Fruit fly (Drosophila melanogaster) whole organism, embryonic: ENCODE data around the gene Acp63F.

Source experiments
- Atf-2 ChIP-seq: fragments of 200-800 bp; sonication (Bioruptor generic); optimal IDR thresholded peaks from 2 replicates; lab custom pipeline; 2016; ENCODE audit warnings: missing biosample characterization, missing genetic modification characterization
- Bteb2 ChIP-seq: fragments of 200-800 bp; sonication (Bioruptor generic); optimal IDR thresholded peaks from 2 replicates; lab custom pipeline; 2016; ENCODE audit warnings: missing biosample characterization, missing genetic modification characterization
- CG10209 ChIP-seq: fragments of 200-800 bp; sonication (Bioruptor generic); optimal IDR thresholded peaks from 3 replicates; lab custom pipeline; 2017; ENCODE audit warnings: missing biosample characterization, mild to moderate bottlenecking, missing genetic modification characterization, missing genetic modification reagents
- CG10267 ChIP-seq: fragments of 200-800 bp; sonication (Bioruptor generic); optimal IDR thresholded peaks from 2 replicates; lab custom pipeline; 2018; ENCODE audit warnings: missing biosample characterization, mild to moderate bottlenecking, missing genetic modification characterization, moderate library complexity
- CG10274 ChIP-seq: fragments of 200-800 bp; sonication (Bioruptor generic); optimal IDR thresholded peaks from 3 replicates; lab custom pipeline; 2017; ENCODE audit warnings: missing biosample characterization, mild to moderate bottlenecking, missing genetic modification characterization
- CG10321 ChIP-seq: fragments of 200-800 bp; sonication (Bioruptor generic); IDR thresholded peaks from 2 replicates; pipeline ENCODE4 v1.3.6; 2022; ENCODE audit warnings: missing biosample characterization, missing genetic modification characterization
- CG12104 ChIP-seq: fragments of 200-800 bp; sonication (Bioruptor generic); optimal IDR thresholded peaks from 3 replicates; lab custom pipeline; 2016; ENCODE audit warnings: missing biosample characterization, missing genetic modification characterization
- CG13424 ChIP-seq: fragments of 200-800 bp; sonication (Bioruptor generic); optimal IDR thresholded peaks from 2 replicates; lab custom pipeline; 2019; ENCODE audit warnings: missing biosample characterization, mild to moderate bottlenecking, missing genetic modification characterization, moderate library complexity
- CG15514 ChIP-seq: fragments of 200-800 bp; sonication (Bioruptor generic); optimal IDR thresholded peaks from 3 replicates; lab custom pipeline; 2017; ENCODE audit warnings: missing biosample characterization, missing genetic modification characterization, mild to moderate bottlenecking, moderate library complexity, missing genetic modification reagents
- CG18011 ChIP-seq: fragments of 200-800 bp; sonication (Bioruptor generic); optimal IDR thresholded peaks from 2 replicates; lab custom pipeline; 2017; ENCODE audit warnings: missing biosample characterization, missing genetic modification characterization, mild to moderate bottlenecking, moderate library complexity, missing genotype
- CG18599 ChIP-seq: fragments of 200-800 bp; sonication (Bioruptor generic); optimal IDR thresholded peaks from 3 replicates; lab custom pipeline; 2017; ENCODE audit warnings: missing biosample characterization, missing genetic modification characterization, mild to moderate bottlenecking, moderate library complexity, missing genetic modification reagents
- CG4617 ChIP-seq: fragments of 200-800 bp; sonication (Bioruptor generic); optimal IDR thresholded peaks from 3 replicates; lab custom pipeline; 2016; ENCODE audit warnings: missing biosample characterization, missing genetic modification characterization, borderline replicate concordance
- CG5953 ChIP-seq: fragments of 200-800 bp; sonication (Bioruptor generic); IDR thresholded peaks from 2 replicates; pipeline ENCODE4 v1.3.6; 2022; ENCODE audit warnings: missing biosample characterization, missing genetic modification characterization
- CG7786 ChIP-seq: fragments of 200-800 bp; sonication (Bioruptor generic); optimal IDR thresholded peaks from 2 replicates; lab custom pipeline; 2016; ENCODE audit warnings: missing biosample characterization, missing genetic modification characterization
- CG8281 ChIP-seq: fragments of 200-800 bp; sonication (Bioruptor generic); optimal IDR thresholded peaks from 2 replicates; lab custom pipeline; 2018; ENCODE audit warnings: missing biosample characterization, mild to moderate bottlenecking, missing genetic modification characterization, moderate library complexity
- CG9817 ChIP-seq: fragments of 200-800 bp; sonication (Bioruptor generic); optimal IDR thresholded peaks from 2 replicates; lab custom pipeline; 2018; ENCODE audit warnings: missing biosample characterization, mild to moderate bottlenecking, missing genetic modification characterization, moderate library complexity
- CrebB ChIP-seq: fragments of 200-800 bp; sonication (Bioruptor generic); optimal IDR thresholded peaks from 3 replicates; lab custom pipeline; 2018; ENCODE audit warnings: missing biosample characterization, mild to moderate bottlenecking, missing genetic modification characterization
- D19A ChIP-seq: fragments of 200-800 bp; optimal IDR thresholded peaks from 3 replicates; lab custom pipeline; 2019; ENCODE audit warnings: missing biosample characterization, mild to moderate bottlenecking, missing genetic modification characterization, moderate library complexity
- E2f1 ChIP-seq: fragments of 200-800 bp; sonication (Bioruptor generic); IDR thresholded peaks from 2 replicates; pipeline ENCODE4 v1.3.6; 2022; ENCODE audit warnings: missing biosample characterization, missing genetic modification characterization
- E2f2 ChIP-seq: fragments of 200-800 bp; sonication (Bioruptor generic); IDR thresholded peaks from 2 replicates; pipeline ENCODE4 v1.3.6; 2022; ENCODE audit warnings: missing biosample characterization, missing genetic modification characterization
- Ets97D ChIP-seq: fragments of 200-800 bp; sonication (Bioruptor generic); optimal IDR thresholded peaks from 3 replicates; lab custom pipeline; 2016; ENCODE audit warnings: missing biosample characterization, missing genetic modification characterization
- Fer1 ChIP-seq: fragments of 200-800 bp; sonication (Bioruptor generic); optimal IDR thresholded peaks from 2 replicates; lab custom pipeline; 2017; ENCODE audit warnings: missing biosample characterization, mild to moderate bottlenecking, missing genetic modification characterization
- Hmr ChIP-seq: fragments of 200-800 bp; sonication (Bioruptor generic); optimal IDR thresholded peaks from 3 replicates; lab custom pipeline; 2017; ENCODE audit warnings: mild to moderate bottlenecking, missing biosample characterization, missing genetic modification reagents, missing genetic modification characterization
- Hr78 ChIP-seq, 2 experiments: fragments of 200-800 bp in 1 of 2; fragments of >200 bp in 1 of 2; sonication (Bioruptor generic) in 1 of 2; optimal IDR thresholded peaks; 2 replicates each; lab custom pipeline; 2017 to 2019; ENCODE audit warnings: missing biosample characterization in 2 of 2, missing genetic modification characterization in 2 of 2, mild to moderate bottlenecking in 1 of 2, moderate library complexity in 1 of 2
- Mad ChIP-seq: fragments of 200-800 bp; sonication (Bioruptor generic); optimal IDR thresholded peaks from 2 replicates; lab custom pipeline; 2016; ENCODE audit warnings: missing biosample characterization, missing genetic modification characterization
- Oli ChIP-seq: fragments of 200-800 bp; sonication (Bioruptor generic); optimal IDR thresholded peaks from 2 replicates; lab custom pipeline; 2018; ENCODE audit warnings: missing biosample characterization, mild to moderate bottlenecking, missing genetic modification characterization, moderate library complexity
- Rfx ChIP-seq: fragments of 200-800 bp; sonication (Bioruptor generic); IDR thresholded peaks from 2 replicates; pipeline ENCODE4 v1.3.6; 2022; ENCODE audit warnings: missing biosample characterization, missing genetic modification characterization
- Sox102F ChIP-seq: fragments of 200-800 bp; sonication (Bioruptor generic); optimal IDR thresholded peaks from 2 replicates; lab custom pipeline; 2018; ENCODE audit warnings: missing biosample characterization, mild to moderate bottlenecking, missing genetic modification characterization, moderate library complexity
- Taf1 ChIP-seq: fragments of 200-800 bp; sonication (Bioruptor generic); IDR thresholded peaks from 2 replicates; pipeline ENCODE4 v1.3.6; 2022; ENCODE audit warnings: missing biosample characterization, missing genetic modification characterization
- al ChIP-seq: fragments of 200-800 bp; sonication (Bioruptor generic); IDR thresholded peaks from 2 replicates; pipeline ENCODE4 v1.3.6; 2022; ENCODE audit warnings: missing biosample characterization, missing genetic modification characterization
- az2 ChIP-seq: fragments of 200-800 bp; sonication (Bioruptor generic); optimal IDR thresholded peaks from 3 replicates; lab custom pipeline; 2016; ENCODE audit warnings: missing biosample characterization, missing genetic modification characterization
- bsh ChIP-seq, 2 experiments: fragments of 200-800 bp; sonication (Bioruptor generic); optimal IDR thresholded peaks; 2 replicates each; lab custom pipeline; 2017 to 2018; ENCODE audit warnings: mild to moderate bottlenecking in 2 of 2, missing biosample characterization in 2 of 2, missing genetic modification characterization in 2 of 2, moderate library complexity in 1 of 2
- chm ChIP-seq: fragments of 200-800 bp; sonication (Bioruptor generic); IDR thresholded peaks from 2 replicates; pipeline ENCODE4 v1.3.6; 2022; ENCODE audit warnings: missing biosample characterization, missing genetic modification characterization
- disco-r ChIP-seq: fragments of 200-800 bp; sonication (Bioruptor generic); optimal IDR thresholded peaks from 2 replicates; lab custom pipeline; 2016; ENCODE audit warnings: missing biosample characterization, missing genetic modification characterization
- ems ChIP-seq: fragments of 200-800 bp; sonication (Bioruptor generic); optimal IDR thresholded peaks from 3 replicates; lab custom pipeline; 2016; ENCODE audit warnings: missing biosample characterization, missing genetic modification characterization
- fd3F ChIP-seq: fragments of 200-800 bp; sonication (Bioruptor generic); optimal IDR thresholded peaks from 2 replicates; lab custom pipeline; 2018; ENCODE audit warnings: missing biosample characterization, mild to moderate bottlenecking, missing genetic modification characterization, moderate library complexity
- gem ChIP-seq: fragments of 200-800 bp; sonication (Bioruptor generic); optimal IDR thresholded peaks from 2 replicates; lab custom pipeline; 2019; ENCODE audit warnings: missing biosample characterization, mild to moderate bottlenecking, missing genetic modification characterization, moderate library complexity
- ken ChIP-seq: fragments of 200-800 bp; sonication (Bioruptor generic); IDR thresholded peaks from 3 replicates; pipeline ENCODE4 v1.3.6; 2022; ENCODE audit warnings: missing biosample characterization, missing genetic modification characterization
- klu ChIP-seq: fragments of 200-800 bp; sonication (Bioruptor generic); IDR thresholded peaks from 2 replicates; pipeline ENCODE4 v1.3.6; 2022; ENCODE audit warnings: missing biosample characterization, missing genetic modification characterization
- mirr ChIP-seq: fragments of 200-800 bp; sonication (Bioruptor generic); optimal IDR thresholded peaks from 3 replicates; lab custom pipeline; 2018; ENCODE audit warnings: missing biosample characterization, mild to moderate bottlenecking, missing genetic modification characterization
- p53 ChIP-seq: fragments of 200-800 bp; sonication (Bioruptor generic); optimal IDR thresholded peaks from 2 replicates; lab custom pipeline; 2016; ENCODE audit warnings: missing biosample characterization, missing genetic modification characterization
- prd ChIP-seq, 3 experiments: fragments of >200 bp in 2 of 3; fragments of 200-800 bp in 1 of 3; sonication (Bioruptor generic) in 1 of 3; optimal IDR thresholded peaks in 2 of 3; IDR thresholded peaks in 1 of 3; 2 replicates in 2 of 3; 3 replicates in 1 of 3; pipeline versions ENCODE4 v1.3.6 to Lab custom; 2017 to 2022; ENCODE audit warnings: missing biosample characterization in 1 of 3, missing genetic modification characterization in 1 of 3
- rib ChIP-seq: fragments of 200-800 bp; sonication (Bioruptor generic); IDR thresholded peaks from 2 replicates; pipeline ENCODE4 v1.3.6; 2022; ENCODE audit warnings: missing biosample characterization, missing genetic modification characterization
- schlank ChIP-seq: fragments of 200-800 bp; sonication (Bioruptor generic); optimal IDR thresholded peaks from 2 replicates; lab custom pipeline; 2018; ENCODE audit warnings: missing biosample characterization, mild to moderate bottlenecking, missing genetic modification characterization
- slou ChIP-seq: fragments of 200-800 bp; sonication (Bioruptor generic); optimal IDR thresholded peaks from 3 replicates; lab custom pipeline; 2016; ENCODE audit warnings: missing biosample characterization, missing genetic modification characterization
- sr ChIP-seq: fragments of 200-800 bp; sonication (Bioruptor generic); IDR thresholded peaks from 3 replicates; pipeline ENCODE4 v1.3.6; 2022; ENCODE audit warnings: missing biosample characterization, missing genetic modification characterization
- trem ChIP-seq: fragments of 200-800 bp; optimal IDR thresholded peaks from 3 replicates; lab custom pipeline; 2019; ENCODE audit warnings: missing biosample characterization, mild to moderate bottlenecking, missing genetic modification characterization, moderate library complexity
- tx ChIP-seq: fragments of 200-800 bp; sonication (Bioruptor generic); optimal IDR thresholded peaks from 2 replicates; lab custom pipeline; 2016; ENCODE audit warnings: missing biosample characterization, missing genetic modification characterization
- vnd ChIP-seq: fragments of 200-800 bp; sonication (Bioruptor generic); IDR thresholded peaks from 3 replicates; pipeline ENCODE4 v1.3.6; 2022; ENCODE audit warnings: missing biosample characterization, missing genetic modification characterization; ENCODE audit not compliant: partially characterized antibody
- vvl ChIP-seq: fragments of 200-800 bp; sonication (Bioruptor generic); IDR thresholded peaks from 2 replicates; pipeline ENCODE4 v1.3.6; 2022; ENCODE audit warnings: missing biosample characterization, missing genetic modification characterization

Acp63F gene

DNA sequence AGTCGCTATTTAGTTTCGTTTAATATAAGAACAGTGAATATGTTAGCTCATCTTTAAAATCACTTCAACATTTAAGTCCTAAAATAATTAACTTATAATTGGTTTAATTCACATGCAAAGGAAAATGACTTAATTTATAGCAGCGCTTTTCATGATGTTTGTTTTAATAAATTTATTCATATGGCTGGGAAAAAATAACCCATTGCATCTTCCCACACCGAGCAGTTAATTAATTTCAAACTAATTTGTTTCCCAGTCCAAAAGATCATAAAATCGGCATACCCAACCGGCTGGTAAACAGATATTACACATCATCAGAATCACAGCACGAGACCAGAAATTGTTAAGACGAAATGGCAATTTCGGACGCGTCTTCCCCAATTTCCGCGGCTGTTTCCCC lies 45.3 kb downstream of the Acp63F start:
- peak; percentile 46 for TF ChIP-seq Oli (tag; lab: Kevin White, UChicago)
- TF ChIP-seq ken (GFP tag; lab: Robert Waterston, UW), result no peak
- peak; percentile 49 for TF ChIP-seq schlank (tag; lab: Kevin White, UChicago)
- TF ChIP-seq p53 (GFP tag; lab: Kevin White, UChicago), result no peak
- TF ChIP-seq Fer1 (GFP tag; lab: Kevin White, UChicago), result peak; percentile 6
- peak; percentile 52 for TF ChIP-seq CG13424 (tag; lab: Kevin White, UChicago)
- peak; percentile 30 for TF ChIP-seq CG15514 (GFP tag; lab: Kevin White, UChicago)
- TF ChIP-seq slou (GFP tag; lab: Kevin White, UChicago), result peak; percentile 25
- TF ChIP-seq CG10274 (GFP tag; lab: Kevin White, UChicago), result peak; percentile 30
- no peak for TF ChIP-seq CG12104
- TF ChIP-seq gem (tag; lab: Kevin White, UChicago), result peak; percentile 68
- TF ChIP-seq CrebB (tag; lab: Kevin White, UChicago), result no peak
- TF ChIP-seq Hmr (GFP tag; lab: Kevin White, UChicago), result peak; percentile 73
- peak; percentile 59 for TF ChIP-seq al (GFP tag; lab: Robert Waterston, UW)
- TF ChIP-seq prd (optimal IDR thresholded peaks at IDR 0.05; lab: Kevin White, UChicago), result no peak
- no peak for TF ChIP-seq prd (GFP tag; IDR thresholded peaks at IDR 0.05; lab: Robert Waterston, UW)
- TF ChIP-seq rib (GFP tag; lab: Robert Waterston, UW), result peak; percentile 45; the same call in 1 of the 2 replicates
- peak; percentile 57 for TF ChIP-seq CG7786
- peak; percentile 21; the same call in 1 of the 2 replicates for TF ChIP-seq E2f2 (GFP tag; lab: Robert Waterston, UW)
- peak; percentile 14; the same call in 1 of the 2 replicates for TF ChIP-seq E2f1 (GFP tag; lab: Robert Waterston, UW)
- TF ChIP-seq disco-r, result peak; percentile 20
- TF ChIP-seq vvl, result peak; percentile 71
- no peak for TF ChIP-seq CG10321 (GFP tag; lab: Robert Waterston, UW)
- peak; percentile 17 for TF ChIP-seq D19A (tag; lab: Kevin White, UChicago)
- no peak for TF ChIP-seq bsh (GFP tag; optimal IDR thresholded peaks at IDR 0.05; lab: Kevin White, UChicago)
- peak; percentile 1 for TF ChIP-seq CG4617 (GFP tag; lab: Kevin White, UChicago)
- no peak for TF ChIP-seq trem (tag; lab: Kevin White, UChicago)
- TF ChIP-seq Atf-2 (GFP tag; lab: Kevin White, UChicago), result peak; percentile 29
- peak; percentile 25 for TF ChIP-seq az2 (GFP tag; lab: Kevin White, UChicago)
- TF ChIP-seq klu (GFP tag; lab: Robert Waterston, UW), result 0 out of 2 replicates have a peak, but pooled peaks have one; percentile 51
- no peak for TF ChIP-seq Ets97D
- TF ChIP-seq CG9817, result peak; percentile 50
- TF ChIP-seq CG8281, result no peak
- TF ChIP-seq CG18599, result peak; percentile 47
- peak; percentile 56 for TF ChIP-seq CG10209 (GFP tag; lab: Kevin White, UChicago)
- no peak for TF ChIP-seq mirr (GFP tag; lab: Kevin White, UChicago)
- TF ChIP-seq chm (GFP tag; lab: Robert Waterston, UW), result no peak
- peak; percentile 20 for TF ChIP-seq fd3F
- peak; percentile 39 for TF ChIP-seq CG18011 (GFP tag; lab: Kevin White, UChicago)
- TF ChIP-seq CG10267, result no peak
- no peak for TF ChIP-seq Mad (GFP tag; lab: Kevin White, UChicago)
- peak; percentile 59 for TF ChIP-seq Sox102F (GFP tag; lab: Kevin White, UChicago)
- no peak for TF ChIP-seq vnd (GFP tag; lab: Robert Waterston, UW)
- peak; percentile 37 for TF ChIP-seq Bteb2 (GFP tag; lab: Kevin White, UChicago)
- TF ChIP-seq sr, result no peak
- TF ChIP-seq Taf1 (GFP tag; lab: Robert Waterston, UW), result 0 out of 2 replicates have a peak, but pooled peaks have one; percentile 16
- peak; percentile 37 for TF ChIP-seq tx (GFP tag; lab: Kevin White, UChicago)
- peak; percentile 71 for TF ChIP-seq Rfx
- no peak for TF ChIP-seq Hr78 (GFP tag; optimal IDR thresholded peaks at IDR 0.05; lab: Kevin White, UChicago)
- no peak for TF ChIP-seq CG5953 (GFP tag; lab: Robert Waterston, UW)
- peak; percentile 2 for TF ChIP-seq ems (GFP tag; lab: Kevin White, UChicago)
